Worm (Caenorhabditis elegans): ENCODE results near the gene tgt-1.

The tgt-1 gene

ce11 chrIV:11922011-11922410 is 37.6 kb downstream of the tgt-1 start, which contains the start of gene ZK822.1:
TSS of gene ZK822.1 (minus strand) at chrIV:11922131.
- TF ChIP-seq elt-4 (tag; optimal IDR thresholded peaks at IDR 0.05) (no peak), lin-11 (tag; optimal IDR thresholded peaks at IDR 0.05) (no peak), pax-1 (tag; optimal IDR thresholded peaks at IDR 0.05) (no peak), elt-2 (tag; optimal IDR thresholded peaks at IDR 0.05) (no peak), pat-9 (tag; optimal IDR thresholded peaks at IDR 0.05) (no peak), dve-1 (tag; optimal IDR thresholded peaks at IDR 0.05) (no peak), K02D7.2 (tag; optimal IDR thresholded peaks at IDR 0.05) (no peak)

- TF ChIP-seq nhr-11 (tag; optimal IDR thresholded peaks at IDR 0.05) (no peak), elt-4 (tag; optimal IDR thresholded peaks at IDR 0.05) (no peak), ceh-19 (GFP tag; optimal IDR thresholded peaks at IDR 0.05) (no peak), lin-11 (tag; optimal IDR thresholded peaks at IDR 0.05) (no peak), hlh-8 (tag; optimal IDR thresholded peaks at IDR 0.05) (no peak), tbx-7 (tag; optimal IDR thresholded peaks at IDR 0.05) (no peak), gmeb-2 (tag; optimal IDR thresholded peaks at IDR 0.05) (no peak), npax-4 (tag; optimal IDR thresholded peaks at IDR 0.05) (no peak), ceh-34 (tag; optimal IDR thresholded peaks at IDR 0.05) (no peak), ceh-22 (tag; optimal IDR thresholded peaks at IDR 0.05) (no peak)
Measured at ce11 chrIV:11919067-11919466, 40.5 kb downstream of the tgt-1 start.

ce11 chrIV:11917886-11918285 is 41.7 kb downstream of the tgt-1 start:
- TF ChIP-seq unc-3 (GFP tag; conservative IDR thresholded peaks at IDR 0.05) (no peak), unc-3 (tag; optimal IDR thresholded peaks at IDR 0.05) (no peak), elt-2 (tag; optimal IDR thresholded peaks at IDR 0.05) (peak; percentile 20), ceh-34 (tag; optimal IDR thresholded peaks at IDR 0.05) (no peak)

- no peak for TF ChIP-seq rnt-1 (tag; optimal IDR thresholded peaks at IDR 0.05)
- no peak for TF ChIP-seq nfya-1 (tag; optimal IDR thresholded peaks at IDR 0.05)
- TF ChIP-seq hlh-6 (tag; optimal IDR thresholded peaks at IDR 0.05), result no peak
- TF ChIP-seq ztf-16 (tag; optimal IDR thresholded peaks at IDR 0.05), result no peak
- no peak for TF ChIP-seq ceh-31 (tag; optimal IDR thresholded peaks at IDR 0.05)
- no peak for TF ChIP-seq fax-1 (tag; optimal IDR thresholded peaks at IDR 0.05)
- no peak for TF ChIP-seq ceh-14 (tag; optimal IDR thresholded peaks at IDR 0.05)
- TF ChIP-seq C08G9.2 (tag; optimal IDR thresholded peaks at IDR 0.05), result no peak
- TF ChIP-seq pag-3 (tag; optimal IDR thresholded peaks at IDR 0.05; ENCODE audit: borderline replicate concordance), result no peak
- TF ChIP-seq lin-11 (tag; optimal IDR thresholded peaks at IDR 0.05), result no peak
- no peak for TF ChIP-seq unc-42 (tag; optimal IDR thresholded peaks at IDR 0.05)
- no peak for TF ChIP-seq K09A11.1 (tag; optimal IDR thresholded peaks at IDR 0.05; ENCODE audit: insufficient read depth)
- TF ChIP-seq pha-4 (tag; optimal IDR thresholded peaks at IDR 0.05), result no peak
- TF ChIP-seq F13H6.1 (tag; optimal IDR thresholded peaks at IDR 0.05), result no peak
- TF ChIP-seq zip-5 (tag; optimal IDR thresholded peaks at IDR 0.05), result no peak
- no peak for TF ChIP-seq odd-2 (tag; optimal IDR thresholded peaks at IDR 0.05)
- no peak for TF ChIP-seq dve-1 (tag; optimal IDR thresholded peaks at IDR 0.05)
- no peak for TF ChIP-seq ets-4 (tag; optimal IDR thresholded peaks at IDR 0.05)
Measured at ce11 chrIV:11916907-11917306, 42.7 kb downstream of the tgt-1 start, which contains the start of gene ZK822.10. TSS of gene ZK822.10 (plus strand) at chrIV:11917137.

ce11 chrIV:11915768-11916453 is 43.7 kb downstream of the tgt-1 start, which contains the start of gene ZK822.9:
TSS of gene ZK822.9 (plus strand) at chrIV:11915947.
- TF ChIP-seq fax-1 (tag; optimal IDR thresholded peaks at IDR 0.05) (no peak), F13H6.1 (tag; optimal IDR thresholded peaks at IDR 0.05) (no peak), hlh-30 (tag; optimal IDR thresholded peaks at IDR 0.05; ENCODE audit: insufficient read depth) (peak; percentile 35), hlh-13 (GFP tag; optimal IDR thresholded peaks at IDR 0.05) (no peak), sox-2 (GFP tag; IDR thresholded peaks at IDR 0.05) (no peak), ttx-3 (tag; optimal IDR thresholded peaks at IDR 0.05) (no peak), unc-55 (GFP tag; optimal IDR thresholded peaks at IDR 0.05) (no peak), sdc-2 (tag; optimal IDR thresholded peaks at IDR 0.05) (no peak)
